Worm (Caenorhabditis elegans) whole organism, mixed stage, embryonic: ENCODE data around the gene swd-2.2.
A peak's percentile ranks its signal among the peaks of the same experiment; 100 is the strongest.

Source experiments
- M03D4.4 ChIP-seq: sonication (generic microtip); optimal IDR thresholded peaks from 2 replicates; lab custom pipeline; 2017; ENCODE audit warnings: mild to moderate bottlenecking, missing genetic modification characterization, missing compliant biosample characterization
- bed-3 ChIP-seq: fragments of 200-800 bp; sonication (Bioruptor generic); optimal IDR thresholded peaks from 3 replicates; lab custom pipeline; 2018; ENCODE audit warnings: mild to moderate bottlenecking, missing genetic modification characterization, moderate library complexity, missing compliant biosample characterization
- blmp-1 ChIP-seq: fragments of 150-350 bp; optimal IDR thresholded peaks from 2 replicates; lab custom pipeline; 2014; ENCODE audit warnings: missing biosample characterization, missing genetic modification characterization
- ceh-39 ChIP-seq: fragments of 150-350 bp; optimal IDR thresholded peaks from 2 replicates; lab custom pipeline; 2014; ENCODE audit warnings: missing biosample characterization, missing genetic modification characterization
- ceh-43 ChIP-seq: fragments of 200-800 bp; sonication (Bioruptor generic); optimal IDR thresholded peaks from 2 replicates; lab custom pipeline; 2018; ENCODE audit warnings: mild to moderate bottlenecking, missing genetic modification characterization, moderate library complexity, missing compliant biosample characterization
- ceh-83 ChIP-seq: fragments of 200-800 bp; sonication (Bioruptor generic); optimal IDR thresholded peaks from 2 replicates; lab custom pipeline; 2018; ENCODE audit warnings: mild to moderate bottlenecking, missing genetic modification characterization, missing compliant biosample characterization
- ces-1 ChIP-seq: fragments of 150-350 bp; optimal IDR thresholded peaks from 2 replicates; lab custom pipeline; 2014; ENCODE audit warnings: missing biosample characterization, missing genetic modification reagents, missing genetic modification characterization
- drap-1 ChIP-seq: fragments of 200-800 bp; sonication (Bioruptor generic); optimal IDR thresholded peaks from 3 replicates; lab custom pipeline; 2018; ENCODE audit warnings: mild to moderate bottlenecking, missing genetic modification characterization, missing compliant biosample characterization
- elt-1 ChIP-seq: sonication (generic microtip); optimal IDR thresholded peaks from 2 replicates; lab custom pipeline; 2017; ENCODE audit warnings: missing genetic modification characterization, mild to moderate bottlenecking, missing compliant biosample characterization, antibody characterized with exemption, moderate library complexity, borderline replicate concordance; ENCODE audit not compliant: insufficient read depth
- elt-3 ChIP-seq: fragments of 150-350 bp; optimal IDR thresholded peaks from 2 replicates; lab custom pipeline; 2014; ENCODE audit warnings: missing biosample characterization, missing genetic modification characterization
- flh-1 ChIP-seq: fragments of 200-800 bp; sonication (Bioruptor generic); optimal IDR thresholded peaks from 2 replicates; lab custom pipeline; 2018; ENCODE audit warnings: mild to moderate bottlenecking, missing genetic modification characterization, moderate library complexity, missing compliant biosample characterization
- ham-2 ChIP-seq: fragments of 200-800 bp; sonication (Bioruptor generic); optimal IDR thresholded peaks from 2 replicates; lab custom pipeline; 2018; ENCODE audit warnings: mild to moderate bottlenecking, missing genetic modification characterization, missing compliant biosample characterization
- hlh-1 ChIP-seq: fragments of 150-350 bp; optimal IDR thresholded peaks from 2 replicates; lab custom pipeline; 2014; ENCODE audit warnings: missing biosample characterization, missing genetic modification reagents, missing genetic modification characterization
- lin-13 ChIP-seq: fragments of 150-350 bp; optimal IDR thresholded peaks from 2 replicates; lab custom pipeline; 2014; ENCODE audit warnings: missing biosample characterization, missing genetic modification characterization
- lin-32 ChIP-seq: fragments of 200-800 bp; sonication (Bioruptor generic); optimal IDR thresholded peaks from 2 replicates; lab custom pipeline; 2018; ENCODE audit warnings: mild to moderate bottlenecking, missing genetic modification characterization, missing compliant biosample characterization
- lsy-2 ChIP-seq: fragments of 150-350 bp; optimal IDR thresholded peaks from 2 replicates; lab custom pipeline; 2014; ENCODE audit warnings: missing biosample characterization, missing genetic modification characterization
- mab-5 ChIP-seq: fragments of 150-350 bp; optimal IDR thresholded peaks from 2 replicates; lab custom pipeline; 2014; ENCODE audit warnings: missing biosample characterization, missing genetic modification characterization
- mep-1 ChIP-seq: fragments of 150-350 bp; optimal IDR thresholded peaks from 2 replicates; lab custom pipeline; 2017; ENCODE audit warnings: missing biosample characterization, missing genetic modification reagents, missing genetic modification characterization, inconsistent platforms
- mls-2 ChIP-seq: sonication (generic microtip); optimal IDR thresholded peaks from 2 replicates; lab custom pipeline; 2016; ENCODE audit warnings: mild to moderate bottlenecking, missing genetic modification characterization, moderate library complexity, missing compliant biosample characterization
- nhr-2 ChIP-seq: fragments of 150-350 bp; optimal IDR thresholded peaks from 2 replicates; lab custom pipeline; 2014; ENCODE audit warnings: missing biosample characterization, missing genetic modification characterization
- nhr-237 ChIP-seq: fragments of 150-350 bp; optimal IDR thresholded peaks from 2 replicates; lab custom pipeline; 2014; ENCODE audit warnings: missing biosample characterization, missing genetic modification characterization
- nhr-28 ChIP-seq: fragments of 150-350 bp; optimal IDR thresholded peaks from 2 replicates; lab custom pipeline; 2014; ENCODE audit warnings: missing biosample characterization, missing genetic modification characterization
- nhr-76 ChIP-seq: sonication (generic microtip); optimal IDR thresholded peaks from 2 replicates; lab custom pipeline; 2017; ENCODE audit warnings: missing biosample characterization, missing genetic modification characterization
- tbx-8 ChIP-seq: fragments of 200-800 bp; sonication (Bioruptor generic); optimal IDR thresholded peaks from 2 replicates; lab custom pipeline; 2018; ENCODE audit warnings: mild to moderate bottlenecking, missing genetic modification characterization, moderate library complexity, missing compliant biosample characterization
- unc-120 ChIP-seq: sonication (generic microtip); optimal IDR thresholded peaks from 2 replicates; lab custom pipeline; 2017; ENCODE audit warnings: missing genetic modification characterization, missing compliant biosample characterization; ENCODE audit not compliant: poor library complexity, severe bottlenecking
- unc-39 ChIP-seq: fragments of 150-350 bp; optimal IDR thresholded peaks from 2 replicates; lab custom pipeline; 2014; ENCODE audit warnings: missing biosample characterization, missing genetic modification characterization
- unc-62 ChIP-seq: fragments of 150-350 bp; optimal IDR thresholded peaks from 2 replicates; lab custom pipeline; 2014; ENCODE audit warnings: missing biosample characterization, missing genetic modification reagents, missing genetic modification characterization
- zip-8 ChIP-seq: fragments of 150-350 bp; optimal IDR thresholded peaks from 2 replicates; lab custom pipeline; 2014; ENCODE audit warnings: missing biosample characterization, missing genetic modification characterization
- ztf-11 ChIP-seq: fragments of 150-350 bp; optimal IDR thresholded peaks from 2 replicates; lab custom pipeline; 2014; ENCODE audit warnings: missing biosample characterization, missing genetic modification characterization

Gene swd-2.2

ce11 chrIV:7804740-7805139 is 30.5 kb downstream of the swd-2.2 start, which contains the start of gene C33H5.2:
C33H5.2 (plus strand) TSS chrIV:7805040.
- no peak for TF ChIP-seq blmp-1
- no peak for TF ChIP-seq ham-2 (GFP tag; lab: Kevin White, UChicago)
- TF ChIP-seq M03D4.4, result no peak
- TF ChIP-seq mls-2 (tag; lab: Kevin White, UChicago), result no peak
- TF ChIP-seq ceh-43 (GFP tag; lab: Kevin White, UChicago), result no peak
- TF ChIP-seq elt-1 (tag; lab: Kevin White, UChicago), result peak; percentile 64

- TF ChIP-seq zip-8 (tag; lab: Kevin White, UChicago), result no peak
- TF ChIP-seq elt-1 (tag; lab: Kevin White, UChicago), result peak; percentile 88
- no peak for TF ChIP-seq nhr-237 (tag; lab: Kevin White, UChicago)
- no peak for TF ChIP-seq M03D4.4
- TF ChIP-seq drap-1 (GFP tag; lab: Kevin White, UChicago), result no peak
- no peak for TF ChIP-seq ztf-11 (tag; lab: Kevin White, UChicago)
Measured at ce11 chrIV:7808583-7808982, 34.4 kb downstream of the swd-2.2 start, which contains the start of gene C33H5.1. C33H5.1 (plus strand) TSS chrIV:7808912.

DNA sequence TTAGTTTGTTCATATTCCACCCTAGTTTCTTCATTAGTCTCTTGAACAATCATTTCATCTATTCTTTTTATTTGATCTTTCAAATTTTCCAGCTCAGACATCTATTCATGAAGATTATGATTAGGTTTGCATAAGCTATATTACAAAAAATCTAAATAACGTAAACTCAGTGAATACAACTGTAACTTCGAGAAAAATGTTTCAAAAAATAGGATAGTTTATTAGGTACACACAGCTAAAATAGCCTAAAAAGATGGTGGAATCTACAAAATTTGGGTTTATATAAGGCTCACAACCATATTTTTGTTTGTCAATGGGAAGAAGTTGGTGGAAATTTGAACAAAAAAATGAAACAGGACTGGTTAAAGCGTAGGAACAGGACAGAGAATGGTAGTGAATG is 38.5 kb downstream of the swd-2.2 start, which contains the start of gene zgpa-1:
TSS of gene zgpa-1 (minus strand) at position 101 of the 400 bp plus-strand sequence.
- TF ChIP-seq tbx-8 (GFP tag; lab: Kevin White, UChicago) (no peak), drap-1 (GFP tag; lab: Kevin White, UChicago) (no peak), mab-5 (tag; lab: Kevin White, UChicago) (no peak), bed-3 (GFP tag; lab: Kevin White, UChicago) (no peak), lin-32 (GFP tag; lab: Kevin White, UChicago) (no peak)

DNA sequence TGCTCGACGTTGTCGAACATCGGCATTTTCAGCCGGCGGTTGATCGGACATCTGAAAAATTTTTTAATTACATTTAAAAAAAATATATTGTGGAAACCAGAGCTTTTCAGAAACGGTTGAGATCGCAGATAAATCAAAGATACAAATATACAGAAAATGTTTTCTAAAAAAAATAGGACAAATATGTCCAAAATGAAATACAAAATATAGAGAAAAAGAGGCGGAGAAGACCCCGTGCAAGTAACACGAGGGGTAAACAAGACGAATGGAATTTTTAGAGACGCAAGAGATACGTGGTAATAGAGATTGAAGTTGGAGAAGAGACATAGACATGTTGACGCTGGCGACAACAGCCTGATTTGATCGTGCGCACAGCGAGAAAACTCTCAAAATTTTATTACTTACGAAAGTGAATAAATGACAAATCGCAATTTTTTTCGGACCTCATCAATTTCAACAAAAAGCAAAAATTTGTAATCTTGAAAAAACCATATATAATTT is 41.5 kb downstream of the swd-2.2 start, which contains the start of gene cdgs-1:
TSS of gene cdgs-1 (minus strand) at position 51 of the 501 bp plus-strand sequence.
- no peak for TF ChIP-seq unc-39 (tag; lab: Kevin White, UChicago)
- TF ChIP-seq elt-1 (tag; lab: Kevin White, UChicago), result no peak
- TF ChIP-seq ces-1, result peak; percentile 83
- no peak for TF ChIP-seq lin-13 (tag; lab: Kevin White, UChicago)
- TF ChIP-seq unc-62 (GFP tag; lab: Kevin White, UChicago), result peak; percentile 36
- no peak for TF ChIP-seq elt-3 (tag; lab: Kevin White, UChicago)
- TF ChIP-seq nhr-76, result no peak
- TF ChIP-seq nhr-2 (tag; lab: Kevin White, UChicago), result no peak
- TF ChIP-seq hlh-1 (tag; lab: Kevin White, UChicago), result no peak

DNA sequence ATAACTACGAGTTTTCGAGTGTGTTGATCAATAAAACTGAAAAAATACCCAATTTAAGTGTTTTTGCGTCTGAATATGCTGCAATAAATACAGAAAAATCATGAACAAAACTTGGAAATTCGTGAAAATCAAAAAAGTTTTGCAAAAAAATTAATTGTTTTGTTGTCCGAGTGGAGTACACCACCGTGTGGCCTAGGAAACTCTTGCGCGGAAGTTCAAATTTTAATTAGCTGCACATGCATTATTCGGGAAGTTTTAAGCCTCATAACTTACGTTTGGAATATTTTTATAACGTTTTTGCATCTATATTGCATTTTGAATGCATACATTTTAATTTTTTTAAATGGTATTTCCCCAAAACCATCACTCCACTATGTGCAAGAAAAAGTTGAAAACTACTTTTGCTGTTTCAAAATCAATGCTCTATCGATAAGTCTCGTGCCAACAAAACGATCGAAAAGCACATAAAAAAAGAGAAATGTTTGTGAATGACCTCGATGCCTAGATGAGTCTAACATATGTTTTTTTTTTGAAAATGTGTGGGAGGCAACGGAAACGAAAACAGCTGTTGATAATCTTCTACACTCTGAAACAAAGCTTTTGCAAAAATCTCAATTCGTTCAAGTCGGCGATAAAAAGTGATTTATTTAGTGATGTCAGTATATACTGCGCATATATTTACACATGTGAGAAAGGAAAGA is 42.3 kb downstream of the swd-2.2 start:
- TF ChIP-seq nhr-28 (tag; lab: Kevin White, UChicago), result no peak
- no peak for TF ChIP-seq unc-120 (tag; lab: Kevin White, UChicago)
- TF ChIP-seq lsy-2, result no peak
- no peak for TF ChIP-seq nhr-2 (tag; lab: Kevin White, UChicago)
- no peak for TF ChIP-seq flh-1 (GFP tag; lab: Kevin White, UChicago)
- TF ChIP-seq mep-1 (tag; lab: Kevin White, UChicago), result peak; percentile 9
- TF ChIP-seq elt-1 (tag; lab: Kevin White, UChicago), result no peak
- TF ChIP-seq ceh-43 (GFP tag; lab: Kevin White, UChicago), result peak; percentile 30
- no peak for TF ChIP-seq ceh-39 (tag; lab: Kevin White, UChicago)
- TF ChIP-seq ham-2 (GFP tag; lab: Kevin White, UChicago), result no peak
- TF ChIP-seq mab-5 (tag; lab: Kevin White, UChicago), result no peak
- TF ChIP-seq hlh-1 (tag; lab: Kevin White, UChicago), result peak; percentile 44
- no peak for TF ChIP-seq M03D4.4
- TF ChIP-seq ces-1, result no peak
- TF ChIP-seq ceh-83 (GFP tag; lab: Kevin White, UChicago), result no peak
- TF ChIP-seq unc-39 (tag; lab: Kevin White, UChicago), result no peak
- TF ChIP-seq zip-8 (tag; lab: Kevin White, UChicago), result no peak
